Fruit fly (Drosophila melanogaster) whole organism, embryonic: Measurements from ENCODE around the gene Sys1.

ENCODE experiments used
- C15 ChIP-seq: fragments of 200-800 bp; sonication (Bioruptor generic); IDR thresholded peaks from 3 replicates; pipeline ENCODE4 v1.3.6; 2022; ENCODE audit warnings: missing biosample characterization, missing genetic modification characterization
- CG13296 ChIP-seq: fragments of 200-800 bp; sonication (Bioruptor generic); optimal IDR thresholded peaks from 3 replicates; lab custom pipeline; 2018; ENCODE audit warnings: missing biosample characterization, mild to moderate bottlenecking, missing genetic modification characterization
- CG15601 ChIP-seq: fragments of 200-800 bp; sonication (Bioruptor generic); optimal IDR thresholded peaks from 3 replicates; lab custom pipeline; 2019; ENCODE audit warnings: missing biosample characterization, mild to moderate bottlenecking, missing genetic modification characterization, moderate library complexity
- CG17612 ChIP-seq: fragments of 200-800 bp; sonication (Bioruptor generic); IDR thresholded peaks from 2 replicates; pipeline ENCODE4 v1.3.6; 2022; ENCODE audit warnings: missing biosample characterization, missing genetic modification characterization
- CG18476 ChIP-seq: fragments of 200-800 bp; sonication (Bioruptor generic); optimal IDR thresholded peaks from 2 replicates; lab custom pipeline; 2016; ENCODE audit warnings: missing biosample characterization, mild to moderate bottlenecking, missing genetic modification characterization
- CG2120 ChIP-seq: fragments of 200-800 bp; sonication (Bioruptor generic); optimal IDR thresholded peaks from 3 replicates; lab custom pipeline; 2016; ENCODE audit warnings: missing biosample characterization, missing genetic modification characterization
- CG30431 ChIP-seq: fragments of 200-800 bp; sonication (Bioruptor generic); optimal IDR thresholded peaks from 2 replicates; lab custom pipeline; 2017; ENCODE audit warnings: missing biosample characterization, missing genetic modification characterization
- CG33213 ChIP-seq: fragments of 200-800 bp; sonication (Bioruptor generic); optimal IDR thresholded peaks from 3 replicates; lab custom pipeline; 2016; ENCODE audit warnings: missing biosample characterization, missing genetic modification characterization
- CG4282 ChIP-seq: fragments of 200-800 bp; sonication (Bioruptor generic); optimal IDR thresholded peaks from 2 replicates; lab custom pipeline; 2016; ENCODE audit warnings: missing biosample characterization, missing genetic modification characterization
- CG4617 ChIP-seq: fragments of 200-800 bp; sonication (Bioruptor generic); optimal IDR thresholded peaks from 3 replicates; lab custom pipeline; 2016; ENCODE audit warnings: missing biosample characterization, missing genetic modification characterization, borderline replicate concordance
- CG6683 ChIP-seq: fragments of 200-800 bp; sonication (Bioruptor generic); optimal IDR thresholded peaks from 2 replicates; lab custom pipeline; 2017; ENCODE audit warnings: missing biosample characterization, mild to moderate bottlenecking, missing genetic modification characterization, missing genetic modification reagents
- CG7928 ChIP-seq: fragments of 200-800 bp; sonication (Bioruptor generic); optimal IDR thresholded peaks from 2 replicates; lab custom pipeline; 2017; ENCODE audit warnings: missing biosample characterization, mild to moderate bottlenecking, missing genetic modification characterization
- CG8478 ChIP-seq: fragments of >200 bp; optimal IDR thresholded peaks from 2 replicates; lab custom pipeline; 2018
- CG8944 ChIP-seq: fragments of 200-800 bp; sonication (Bioruptor generic); optimal IDR thresholded peaks from 3 replicates; lab custom pipeline; 2016; ENCODE audit warnings: missing biosample characterization, missing genetic modification characterization
- Dref ChIP-seq: fragments of 200-800 bp; sonication (Bioruptor generic); IDR thresholded peaks from 2 replicates; pipeline ENCODE4 v1.3.6; 2022; ENCODE audit warnings: missing biosample characterization, missing genetic modification characterization
- H2.0 ChIP-seq: fragments of 200-800 bp; sonication (Bioruptor generic); IDR thresholded peaks from 2 replicates; pipeline ENCODE4 v1.3.6; 2022; ENCODE audit warnings: missing biosample characterization, missing genetic modification characterization
- Hey ChIP-seq: fragments of 200-800 bp; sonication (Bioruptor generic); optimal IDR thresholded peaks from 3 replicates; lab custom pipeline; 2018; ENCODE audit warnings: missing biosample characterization, mild to moderate bottlenecking, missing genetic modification characterization
- HmgZ ChIP-seq: fragments of 200-800 bp; sonication (Bioruptor generic); optimal IDR thresholded peaks from 2 replicates; lab custom pipeline; 2018; ENCODE audit warnings: missing biosample characterization, mild to moderate bottlenecking, missing genetic modification characterization
- Hmr ChIP-seq: fragments of 200-800 bp; sonication (Bioruptor generic); optimal IDR thresholded peaks from 3 replicates; lab custom pipeline; 2017; ENCODE audit warnings: mild to moderate bottlenecking, missing biosample characterization, missing genetic modification reagents, missing genetic modification characterization
- NC2α ChIP-seq: fragments of 200-800 bp; sonication (Bioruptor generic); optimal IDR thresholded peaks from 2 replicates; lab custom pipeline; 2016; ENCODE audit warnings: missing biosample characterization, missing genetic modification characterization
- NC2β ChIP-seq: fragments of 200-800 bp; sonication (Bioruptor generic); optimal IDR thresholded peaks from 2 replicates; lab custom pipeline; 2016; ENCODE audit warnings: missing biosample characterization, missing genetic modification characterization
- Opbp ChIP-seq: fragments of 200-800 bp; sonication (Bioruptor generic); IDR thresholded peaks from 3 replicates; pipeline ENCODE4 v1.3.6; 2022; ENCODE audit warnings: missing biosample characterization, missing genetic modification characterization; ENCODE audit not compliant: partially characterized antibody
- Ravus ChIP-seq: fragments of 200-800 bp; sonication (Bioruptor generic); IDR thresholded peaks from 2 replicates; pipeline ENCODE4 v1.3.6; 2022; ENCODE audit warnings: missing biosample characterization, missing genetic modification characterization
- Sry-δ ChIP-seq: fragments of 200-800 bp; sonication (Bioruptor generic); optimal IDR thresholded peaks from 2 replicates; lab custom pipeline; 2016; ENCODE audit warnings: missing biosample characterization, missing genetic modification characterization
- Vsx1 ChIP-seq: fragments of 200-800 bp; sonication (Bioruptor generic); optimal IDR thresholded peaks from 2 replicates; lab custom pipeline; 2017; ENCODE audit warnings: missing biosample characterization, mild to moderate bottlenecking, missing genetic modification characterization, missing genetic modification reagents
- az2 ChIP-seq: fragments of 200-800 bp; sonication (Bioruptor generic); optimal IDR thresholded peaks from 3 replicates; lab custom pipeline; 2016; ENCODE audit warnings: missing biosample characterization, missing genetic modification characterization
- bab2 ChIP-seq: fragments of 200-800 bp; sonication (Bioruptor generic); optimal IDR thresholded peaks from 2 replicates; lab custom pipeline; 2016; ENCODE audit warnings: missing biosample characterization, missing genetic modification characterization
- cato ChIP-seq: fragments of 200-800 bp; sonication (Bioruptor generic); optimal IDR thresholded peaks from 2 replicates; lab custom pipeline; 2016; ENCODE audit warnings: missing biosample characterization, missing genetic modification characterization, borderline replicate concordance
- dmrt11E ChIP-seq: fragments of 200-800 bp; sonication (Bioruptor generic); optimal IDR thresholded peaks from 3 replicates; lab custom pipeline; 2018; ENCODE audit warnings: missing biosample characterization, mild to moderate bottlenecking, missing genetic modification characterization, moderate library complexity
- dmrt99B ChIP-seq: fragments of 200-800 bp; sonication (Bioruptor generic); optimal IDR thresholded peaks from 2 replicates; lab custom pipeline; 2018; ENCODE audit warnings: missing biosample characterization, mild to moderate bottlenecking, missing genetic modification characterization, moderate library complexity
- dysf ChIP-seq: fragments of 200-800 bp; sonication (Bioruptor generic); IDR thresholded peaks from 3 replicates; pipeline ENCODE4 v1.3.6; 2022; ENCODE audit warnings: missing biosample characterization, missing genetic modification characterization
- ems ChIP-seq: fragments of 200-800 bp; sonication (Bioruptor generic); optimal IDR thresholded peaks from 3 replicates; lab custom pipeline; 2016; ENCODE audit warnings: missing biosample characterization, missing genetic modification characterization
- eyg ChIP-seq: fragments of 200-800 bp; sonication (Bioruptor generic); optimal IDR thresholded peaks from 3 replicates; lab custom pipeline; 2016; ENCODE audit warnings: missing biosample characterization, missing genetic modification characterization
- fd96Cb ChIP-seq: fragments of 200-800 bp; sonication (Bioruptor generic); optimal IDR thresholded peaks from 2 replicates; lab custom pipeline; 2018; ENCODE audit warnings: missing biosample characterization, mild to moderate bottlenecking, missing genetic modification characterization, moderate library complexity
- gsb-n ChIP-seq: fragments of 200-800 bp; sonication (Bioruptor generic); optimal IDR thresholded peaks from 3 replicates; lab custom pipeline; 2018; ENCODE audit warnings: missing biosample characterization, mild to moderate bottlenecking, missing genetic modification characterization
- jing ChIP-seq: fragments of 200-800 bp; sonication (Bioruptor generic); optimal IDR thresholded peaks from 2 replicates; lab custom pipeline; 2018; ENCODE audit warnings: missing biosample characterization, mild to moderate bottlenecking, missing genetic modification characterization
- kah ChIP-seq: fragments of 200-800 bp; sonication (Bioruptor generic); optimal IDR thresholded peaks from 2 replicates; lab custom pipeline; 2018; ENCODE audit warnings: missing biosample characterization, mild to moderate bottlenecking, missing genetic modification characterization
- luna ChIP-seq: fragments of 200-800 bp; sonication (Bioruptor generic); optimal IDR thresholded peaks from 2 replicates; lab custom pipeline; 2016; ENCODE audit warnings: missing biosample characterization, missing genetic modification characterization
- phol ChIP-seq: fragments of 200-800 bp; sonication (Bioruptor generic); optimal IDR thresholded peaks from 3 replicates; lab custom pipeline; 2018; ENCODE audit warnings: missing biosample characterization, mild to moderate bottlenecking, missing genetic modification characterization, moderate library complexity
- pita ChIP-seq: fragments of 200-800 bp; sonication (Bioruptor generic); optimal IDR thresholded peaks from 2 replicates; lab custom pipeline; 2017; ENCODE audit warnings: missing biosample characterization, mild to moderate bottlenecking, missing genetic modification characterization
- psq ChIP-seq: fragments of 200-800 bp; sonication (Bioruptor generic); optimal IDR thresholded peaks from 2 replicates; lab custom pipeline; 2017; ENCODE audit warnings: missing biosample characterization, missing genetic modification characterization
- salm ChIP-seq: fragments of 200-800 bp; sonication (Bioruptor generic); optimal IDR thresholded peaks from 2 replicates; lab custom pipeline; 2018; ENCODE audit warnings: missing biosample characterization, mild to moderate bottlenecking, missing genetic modification characterization
- sd ChIP-seq: fragments of 200-800 bp; sonication (Bioruptor generic); optimal IDR thresholded peaks from 3 replicates; lab custom pipeline; 2018; ENCODE audit warnings: missing biosample characterization, mild to moderate bottlenecking, missing genetic modification characterization, moderate library complexity
- sens-2 ChIP-seq: fragments of 200-800 bp; sonication (Bioruptor generic); IDR thresholded peaks from 2 replicates; pipeline ENCODE4 v1.3.6; 2022; ENCODE audit warnings: missing biosample characterization, missing genetic modification characterization
- shn ChIP-seq: fragments of 200-800 bp; sonication (Bioruptor generic); optimal IDR thresholded peaks from 3 replicates; lab custom pipeline; 2016; ENCODE audit warnings: missing biosample characterization, missing genetic modification characterization
- sob ChIP-seq: fragments of 200-800 bp; sonication (Bioruptor generic); IDR thresholded peaks from 2 replicates; pipeline ENCODE4 v1.3.6; 2022; ENCODE audit warnings: missing biosample characterization, missing genetic modification characterization
- sr ChIP-seq: fragments of 200-800 bp; sonication (Bioruptor generic); IDR thresholded peaks from 3 replicates; pipeline ENCODE4 v1.3.6; 2022; ENCODE audit warnings: missing biosample characterization, missing genetic modification characterization
- tna ChIP-seq: fragments of 200-800 bp; sonication (Bioruptor generic); IDR thresholded peaks from 2 replicates; pipeline ENCODE4 v1.3.6; 2022; ENCODE audit warnings: missing biosample characterization, missing genetic modification characterization; ENCODE audit not compliant: partially characterized antibody
- zen ChIP-seq: fragments of 200-800 bp; sonication (Bioruptor generic); optimal IDR thresholded peaks from 3 replicates; lab custom pipeline; 2018; ENCODE audit warnings: missing biosample characterization, mild to moderate bottlenecking, missing genetic modification characterization, moderate library complexity
- zen2 ChIP-seq: fragments of 200-800 bp; sonication (Bioruptor generic); IDR thresholded peaks from 3 replicates; pipeline ENCODE4 v1.3.6; 2022; ENCODE audit warnings: missing biosample characterization, missing genetic modification characterization; ENCODE audit not compliant: partially characterized antibody
- zf30C ChIP-seq: fragments of 200-800 bp; sonication (Bioruptor generic); optimal IDR thresholded peaks from 3 replicates; lab custom pipeline; 2018; ENCODE audit warnings: missing biosample characterization, mild to moderate bottlenecking, missing genetic modification characterization

Gene Sys1

DNA sequence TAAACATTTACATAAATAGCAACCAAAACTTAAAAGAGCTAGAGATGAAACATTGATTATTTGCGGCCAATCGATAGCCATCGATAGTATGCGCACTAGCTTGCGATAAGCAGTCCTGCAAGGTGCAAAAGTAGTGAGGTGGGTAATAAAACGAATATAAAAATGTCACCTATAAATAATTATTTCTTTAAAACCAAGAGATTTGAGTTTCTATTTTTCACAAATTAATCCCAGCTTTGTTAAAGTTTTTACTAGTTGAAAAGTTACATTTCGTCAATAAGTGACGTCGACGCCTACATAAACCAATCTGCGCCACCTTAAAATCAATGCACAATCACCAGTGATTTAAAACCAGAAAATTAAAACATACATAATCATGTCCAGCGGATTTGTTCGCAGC, 1.9 kb upstream of the Sys1 start, which contains the start of the genes Mkk4 and SLIRP2 (continued):
- TF ChIP-seq sens-2 (GFP tag; lab: Robert Waterston, UW), result peak; percentile 99
- TF ChIP-seq CG8478, result no peak
- TF ChIP-seq CG4282 (GFP tag; lab: Kevin White, UChicago), result peak; percentile 96
- TF ChIP-seq eyg, result peak; percentile 98
- peak; percentile 99 for TF ChIP-seq sob (GFP tag; lab: Robert Waterston, UW)
- peak; percentile 99 for TF ChIP-seq CG8944
- peak; percentile 54 for TF ChIP-seq zf30C
- peak; percentile 92 for TF ChIP-seq luna (GFP tag; lab: Kevin White, UChicago)
- peak; percentile 99 for TF ChIP-seq H2.0
- TF ChIP-seq pita, result no peak
- TF ChIP-seq fd96Cb (tag; lab: Kevin White, UChicago), result peak; percentile 99
- peak; percentile 95 for TF ChIP-seq sr (GFP tag; lab: Robert Waterston, UW)
- TF ChIP-seq phol, result peak; percentile 99
- TF ChIP-seq jing (GFP tag; lab: Kevin White, UChicago), result peak; percentile 98
- peak; percentile 97 for TF ChIP-seq Ravus (GFP tag; lab: Robert Waterston, UW)
- TF ChIP-seq CG7928 (GFP tag; lab: Kevin White, UChicago), result peak; percentile 98
- TF ChIP-seq Vsx1 (GFP tag; lab: Kevin White, UChicago), result peak; percentile 95
- TF ChIP-seq CG4617, result peak; percentile 99
- TF ChIP-seq dmrt11E, result peak; percentile 99
- TF ChIP-seq Hmr (GFP tag; lab: Kevin White, UChicago), result peak; percentile 98
- peak; percentile 96 for TF ChIP-seq psq (GFP tag; lab: Kevin White, UChicago)
- TF ChIP-seq CG13296, result peak; percentile 97
- TF ChIP-seq gsb-n (tag; lab: Kevin White, UChicago), result peak; percentile 98
- peak; percentile 99 for TF ChIP-seq cato (GFP tag; lab: Kevin White, UChicago)
- peak; percentile 99 for TF ChIP-seq CG18476
- peak; percentile 92 for TF ChIP-seq Hey
- TF ChIP-seq dmrt99B (tag; lab: Kevin White, UChicago), result peak; percentile 98
- TF ChIP-seq Opbp (GFP tag; lab: Robert Waterston, UW), result peak; percentile 82
- peak; percentile 98 for TF ChIP-seq CG17612 (GFP tag; lab: Robert Waterston, UW)
- TF ChIP-seq NC2α (GFP tag; lab: Kevin White, UChicago), result peak; percentile 98
- peak; percentile 97 for TF ChIP-seq ems (GFP tag; lab: Kevin White, UChicago)
- TF ChIP-seq CG15601, result peak; percentile 98
- peak; percentile 66; the same call in 2 of the 3 replicates for TF ChIP-seq zen2
- peak; percentile 99 for TF ChIP-seq HmgZ (tag; lab: Kevin White, UChicago)
- peak; percentile 94 for TF ChIP-seq kah
- TF ChIP-seq dysf (GFP tag; lab: Robert Waterston, UW), result peak; percentile 99
- TF ChIP-seq CG33213 (GFP tag; lab: Kevin White, UChicago), result peak; percentile 99
- peak; percentile 97 for TF ChIP-seq salm (tag; lab: Kevin White, UChicago)
- TF ChIP-seq CG2120, result peak; percentile 99
- peak; percentile 99 for TF ChIP-seq Sry-δ (GFP tag; lab: Kevin White, UChicago)
- peak; percentile 87 for TF ChIP-seq Dref (GFP tag; lab: Robert Waterston, UW)
- peak; percentile 95 for TF ChIP-seq sd (tag; lab: Kevin White, UChicago)
- peak; percentile 98 for TF ChIP-seq shn
- peak; percentile 99 for TF ChIP-seq CG30431 (GFP tag; lab: Kevin White, UChicago)
- TF ChIP-seq C15 (GFP tag; lab: Robert Waterston, UW), result peak; percentile 99
- TF ChIP-seq az2 (GFP tag; lab: Kevin White, UChicago), result peak; percentile 99
- peak; percentile 99 for TF ChIP-seq bab2 (GFP tag; lab: Kevin White, UChicago)
- TF ChIP-seq tna (GFP tag; lab: Robert Waterston, UW), result peak; percentile 83
- peak; percentile 98 for TF ChIP-seq NC2β
- TF ChIP-seq CG6683 (GFP tag; lab: Kevin White, UChicago), result peak; percentile 96
- peak; percentile 99 for TF ChIP-seq zen (tag; lab: Kevin White, UChicago)
